Worm (Caenorhabditis elegans) whole organism, L1 larva: ENCODE measurements around the gene rpn-5.

Experiments
- ceh-90 ChIP-seq: sonication (generic microtip); optimal IDR thresholded peaks from 2 replicates; lab custom pipeline; 2016; ENCODE audit warnings: missing genetic modification characterization, missing compliant biosample characterization
- jun-1 ChIP-seq: fragments of 150-350 bp; optimal IDR thresholded peaks from 2 replicates; lab custom pipeline; 2014; ENCODE audit warnings: missing biosample characterization, missing genetic modification reagents, missing genetic modification characterization
- nhr-11 ChIP-seq: fragments of 150-350 bp; optimal IDR thresholded peaks from 2 replicates; lab custom pipeline; 2014; ENCODE audit warnings: missing biosample characterization, missing genetic modification characterization
- nhr-12 ChIP-seq: sonication (generic microtip); optimal IDR thresholded peaks from 2 replicates; lab custom pipeline; 2017; ENCODE audit warnings: missing biosample characterization, missing genetic modification characterization
- nhr-47 ChIP-seq: sonication (generic microtip); optimal IDR thresholded peaks from 2 replicates; lab custom pipeline; 2016; ENCODE audit warnings: mild to moderate bottlenecking, missing genetic modification characterization, moderate library complexity, missing compliant biosample characterization
- nhr-77 ChIP-seq: fragments of 150-350 bp; optimal IDR thresholded peaks from 2 replicates; lab custom pipeline; 2014; ENCODE audit warnings: missing biosample characterization, missing genetic modification characterization
- rnt-1 ChIP-seq: sonication (generic microtip); optimal IDR thresholded peaks from 2 replicates; lab custom pipeline; 2016; ENCODE audit warnings: mild to moderate bottlenecking, missing genetic modification characterization, moderate library complexity, missing compliant biosample characterization
- sox-4 ChIP-seq: sonication (generic microtip); optimal IDR thresholded peaks from 2 replicates; lab custom pipeline; 2016; ENCODE audit warnings: missing genetic modification characterization, missing compliant biosample characterization
- tbx-2 ChIP-seq: sonication (generic microtip); optimal IDR thresholded peaks from 2 replicates; lab custom pipeline; 2016; ENCODE audit warnings: missing genetic modification characterization, missing compliant biosample characterization
- xbp-1 ChIP-seq: sonication (generic microtip); optimal IDR thresholded peaks from 2 replicates; lab custom pipeline; 2016; ENCODE audit warnings: missing genetic modification characterization, missing compliant biosample characterization

ce11 chrII:4689477-4689876, 8.8 kb downstream of the rpn-5 start, which contains the start of gene F10G7.12:
- TF ChIP-seq rnt-1 (tag; lab: Kevin White, UChicago) (no peak), tbx-2 (no peak), sox-4 (no peak), nhr-77 (tag; lab: Kevin White, UChicago) (no peak), xbp-1 (tag; lab: Kevin White, UChicago) (no peak), ceh-90 (no peak), nhr-12 (tag; lab: Kevin White, UChicago) (no peak), jun-1 (no peak), nhr-47 (tag; lab: Kevin White, UChicago) (no peak), nhr-11 (tag; lab: Kevin White, UChicago) (no peak)
